Fruit fly (Drosophila melanogaster) whole organism, pupa: ENCODE measurements around the gene Polr2F.

Source experiments
- CG10348 ChIP-seq: fragments of 200-800 bp; sonication (Bioruptor generic); IDR thresholded peaks from 2 replicates; pipeline ENCODE4 v1.3.6; 2022; ENCODE audit warnings: missing biosample characterization, missing genetic modification characterization
- CG12605 ChIP-seq: fragments of 200-800 bp; sonication (Bioruptor generic); IDR thresholded peaks from 2 replicates; pipeline ENCODE4 v1.3.6; 2022; ENCODE audit warnings: missing biosample characterization, missing genetic modification characterization
- CG13204 ChIP-seq: fragments of 200-800 bp; sonication (Bioruptor generic); optimal IDR thresholded peaks from 2 replicates; lab custom pipeline; 2018; ENCODE audit warnings: missing biosample characterization, mild to moderate bottlenecking, missing genetic modification characterization, moderate library complexity
- CG14655 ChIP-seq: fragments of 200-800 bp; sonication (Bioruptor generic); optimal IDR thresholded peaks from 3 replicates; lab custom pipeline; 2017; ENCODE audit warnings: mild to moderate bottlenecking, missing biosample characterization, missing genetic modification reagents, missing genetic modification characterization
- CG15710 ChIP-seq: fragments of 200-800 bp; sonication (Bioruptor generic); optimal IDR thresholded peaks from 2 replicates; lab custom pipeline; 2018; ENCODE audit warnings: missing biosample characterization, mild to moderate bottlenecking, missing genetic modification characterization, moderate library complexity
- CG17806 ChIP-seq: fragments of 200-800 bp; sonication (Bioruptor generic); optimal IDR thresholded peaks from 2 replicates; lab custom pipeline; 2018; ENCODE audit warnings: missing biosample characterization, mild to moderate bottlenecking, missing genetic modification characterization, moderate library complexity
- CG32121 ChIP-seq: fragments of 200-800 bp; sonication (Bioruptor generic); IDR thresholded peaks from 2 replicates; pipeline ENCODE4 v1.3.6; 2022; ENCODE audit warnings: missing biosample characterization, missing genetic modification characterization
- CG34367 ChIP-seq: fragments of 200-800 bp; sonication (Bioruptor generic); optimal IDR thresholded peaks from 2 replicates; lab custom pipeline; 2018; ENCODE audit warnings: missing biosample characterization, mild to moderate bottlenecking, missing genetic modification characterization
- CG4496 ChIP-seq: fragments of 200-800 bp; sonication (Bioruptor generic); IDR thresholded peaks from 3 replicates; pipeline ENCODE4 v1.3.6; 2022; ENCODE audit warnings: missing biosample characterization, missing genetic modification characterization
- CG8159 ChIP-seq: fragments of 200-800 bp; sonication (Bioruptor generic); optimal IDR thresholded peaks from 3 replicates; lab custom pipeline; 2018; ENCODE audit warnings: missing biosample characterization, mild to moderate bottlenecking, missing genetic modification characterization, moderate library complexity
- CG8301 ChIP-seq: fragments of 200-800 bp; sonication (Bioruptor generic); optimal IDR thresholded peaks from 2 replicates; lab custom pipeline; 2018; ENCODE audit warnings: missing biosample characterization, mild to moderate bottlenecking, missing genetic modification characterization
- CG9948 ChIP-seq: fragments of 200-800 bp; sonication (Bioruptor generic); optimal IDR thresholded peaks from 2 replicates; lab custom pipeline; 2018; ENCODE audit warnings: missing biosample characterization, mild to moderate bottlenecking, missing genetic modification characterization, moderate library complexity
- D1 ChIP-seq: fragments of 200-800 bp; sonication (Bioruptor generic); optimal IDR thresholded peaks from 2 replicates; lab custom pipeline; 2018; ENCODE audit warnings: missing biosample characterization, mild to moderate bottlenecking, missing genetic modification characterization, moderate library complexity
- EcR ChIP-seq: fragments of 200-800 bp; sonication (Bioruptor generic); optimal IDR thresholded peaks from 3 replicates; lab custom pipeline; 2019; ENCODE audit warnings: missing biosample characterization, missing genetic modification characterization, mild to moderate bottlenecking, moderate library complexity, missing genetic modification reagents
- Ets98B ChIP-seq: fragments of 200-800 bp; sonication (Bioruptor generic); IDR thresholded peaks from 2 replicates; pipeline ENCODE4 v1.3.6; 2022; ENCODE audit warnings: missing biosample characterization, missing genetic modification characterization
- Pif1A ChIP-seq: fragments of 200-800 bp; sonication (Bioruptor generic); optimal IDR thresholded peaks from 3 replicates; lab custom pipeline; 2016; ENCODE audit warnings: missing biosample characterization, missing genetic modification characterization
- Pif1B ChIP-seq: fragments of 200-800 bp; sonication (Bioruptor generic); optimal IDR thresholded peaks from 3 replicates; lab custom pipeline; 2016; ENCODE audit warnings: missing biosample characterization, missing genetic modification characterization
- Snoo ChIP-seq: fragments of 200-800 bp; sonication (Bioruptor generic); optimal IDR thresholded peaks from 3 replicates; lab custom pipeline; 2017; ENCODE audit warnings: missing biosample characterization, mild to moderate bottlenecking, missing genetic modification characterization, inconsistent platforms
- fd96Ca ChIP-seq: fragments of 200-800 bp; sonication (Bioruptor generic); IDR thresholded peaks from 3 replicates; pipeline ENCODE4 v1.3.6; 2022; ENCODE audit warnings: missing biosample characterization, missing genetic modification characterization
- gl ChIP-seq: fragments of 200-800 bp; sonication (Bioruptor generic); optimal IDR thresholded peaks from 2 replicates; lab custom pipeline; 2018; ENCODE audit warnings: missing biosample characterization, mild to moderate bottlenecking, missing genetic modification characterization
- rn ChIP-seq: fragments of 200-800 bp; sonication (Bioruptor generic); IDR thresholded peaks from 2 replicates; pipeline ENCODE4 v1.3.6; 2022; ENCODE audit warnings: missing biosample characterization, missing genetic modification characterization

Polr2F gene

dm6 chr3R:5330338-5330737, 41.3 kb upstream of the Polr2F start:
- TF ChIP-seq CG4496 (GFP tag; lab: Robert Waterston, UW) (no peak), gl (tag; lab: Kevin White, UChicago) (no peak), CG8301 (peak; percentile 21), Pif1B (GFP tag; lab: Kevin White, UChicago) (no peak), CG14655 (peak; percentile 42), CG12605 (GFP tag; lab: Robert Waterston, UW) (no peak), Snoo (tag; lab: Kevin White, UChicago) (no peak), CG17806 (peak; percentile 22), CG9948 (tag; lab: Kevin White, UChicago) (peak; percentile 15), Ets98B (GFP tag; lab: Robert Waterston, UW) (0 out of 2 replicates have a peak, but pooled peaks have one; percentile 21), CG32121 (GFP tag; lab: Robert Waterston, UW) (no peak), rn (GFP tag; lab: Robert Waterston, UW) (no peak), CG34367 (tag; lab: Kevin White, UChicago) (no peak), D1 (tag; lab: Kevin White, UChicago) (no peak), EcR (GFP tag; lab: Kevin White, UChicago) (no peak), Pif1A (GFP tag; lab: Kevin White, UChicago) (peak; percentile 32), CG10348 (GFP tag; lab: Robert Waterston, UW) (no peak), CG8159 (tag; lab: Kevin White, UChicago) (peak; percentile 43), fd96Ca (GFP tag; lab: Robert Waterston, UW) (no peak), CG15710 (tag; lab: Kevin White, UChicago) (peak; percentile 19), CG13204 (no peak)
- TF ChIP-seq, all 21 proteins: peak for 8

- TF ChIP-seq CG4496 (GFP tag; lab: Robert Waterston, UW) = 0 out of 3 replicates have a peak, but pooled peaks have one; percentile 20
- no peak for TF ChIP-seq CG32121 (GFP tag; lab: Robert Waterston, UW)
- TF ChIP-seq CG8301 = no peak
- TF ChIP-seq D1 (tag; lab: Kevin White, UChicago) = no peak
- peak; percentile 17 for TF ChIP-seq Pif1A (GFP tag; lab: Kevin White, UChicago)
- TF ChIP-seq CG12605 (GFP tag; lab: Robert Waterston, UW) = no peak
- peak; percentile 62 for TF ChIP-seq CG17806
- TF ChIP-seq CG8159 (tag; lab: Kevin White, UChicago) = peak; percentile 72
- no peak for TF ChIP-seq gl (tag; lab: Kevin White, UChicago)
- TF ChIP-seq CG15710 (tag; lab: Kevin White, UChicago) = peak; percentile 63
- peak; percentile 16 for TF ChIP-seq Pif1B (GFP tag; lab: Kevin White, UChicago)
- TF ChIP-seq CG13204 = no peak
- peak; percentile 35 for TF ChIP-seq CG34367 (tag; lab: Kevin White, UChicago)
- no peak for TF ChIP-seq CG14655
- no peak for TF ChIP-seq fd96Ca (GFP tag; lab: Robert Waterston, UW)
- no peak for TF ChIP-seq CG10348 (GFP tag; lab: Robert Waterston, UW)
- no peak for TF ChIP-seq rn (GFP tag; lab: Robert Waterston, UW)
- no peak for TF ChIP-seq Ets98B (GFP tag; lab: Robert Waterston, UW)
- TF ChIP-seq EcR (GFP tag; lab: Kevin White, UChicago) = peak; percentile 91
- TF ChIP-seq CG9948 (tag; lab: Kevin White, UChicago) = peak; percentile 60
Measured at dm6 chr3R:5331764-5332405, 39.7 kb upstream of the Polr2F start.

dm6 chr3R:5346707-5347323, 24.8 kb upstream of the Polr2F start:
- TF ChIP-seq CG8301 = no peak
- no peak for TF ChIP-seq CG12605 (GFP tag; lab: Robert Waterston, UW)
- no peak for TF ChIP-seq fd96Ca (GFP tag; lab: Robert Waterston, UW)
- no peak for TF ChIP-seq Pif1A (GFP tag; lab: Kevin White, UChicago)
- no peak for TF ChIP-seq EcR (GFP tag; lab: Kevin White, UChicago)

- TF ChIP-seq CG15710 (tag; lab: Kevin White, UChicago) (no peak), CG32121 (GFP tag; lab: Robert Waterston, UW) (no peak), CG9948 (tag; lab: Kevin White, UChicago) (no peak), CG10348 (GFP tag; lab: Robert Waterston, UW) (no peak), fd96Ca (GFP tag; lab: Robert Waterston, UW) (no peak), CG8159 (tag; lab: Kevin White, UChicago) (no peak), CG17806 (no peak), Pif1A (GFP tag; lab: Kevin White, UChicago) (no peak), EcR (GFP tag; lab: Kevin White, UChicago) (no peak)
Measured at dm6 chr3R:5350393-5350972, 21.1 kb upstream of the Polr2F start, which contains the start of gene mtd. mtd (minus strand) TSS chr3R:5350443.

- TF ChIP-seq CG8159 (tag; lab: Kevin White, UChicago) (peak; percentile 48), CG8301 (no peak), CG9948 (tag; lab: Kevin White, UChicago) (no peak)
Measured at dm6 chr3R:5354373-5355134, 17.0 kb upstream of the Polr2F start, which contains the start of the genes CG11999 and CG1161. CG11999 (minus strand) TSS chr3R:5354747. CG1161 (plus strand) TSS chr3R:5355092.
